Fruit fly (Drosophila melanogaster) whole organism, embryonic: ENCODE results near the gene CG9393.
A peak's percentile ranks its signal among the peaks of the same experiment; 100 is the strongest.

Source experiments
- ATbp ChIP-seq: fragments of 200-800 bp; sonication (Bioruptor generic); optimal IDR thresholded peaks from 2 replicates; lab custom pipeline; 2017; ENCODE audit warnings: missing biosample characterization, mild to moderate bottlenecking, missing genetic modification characterization, missing genetic modification reagents
- Atf3 ChIP-seq: fragments of 200-800 bp; sonication (Bioruptor generic); optimal IDR thresholded peaks from 3 replicates; lab custom pipeline; 2016; ENCODE audit warnings: missing biosample characterization, missing genetic modification characterization
- Awh ChIP-seq: fragments of 200-800 bp; sonication (Bioruptor generic); IDR thresholded peaks from 2 replicates; pipeline ENCODE4, ENCODE4 v1.3.6; 2022; ENCODE audit warnings: missing biosample characterization, missing genetic modification characterization
- CG10274 ChIP-seq: fragments of 200-800 bp; sonication (Bioruptor generic); optimal IDR thresholded peaks from 3 replicates; lab custom pipeline; 2017; ENCODE audit warnings: missing biosample characterization, mild to moderate bottlenecking, missing genetic modification characterization
- CG10321 ChIP-seq: fragments of 200-800 bp; sonication (Bioruptor generic); IDR thresholded peaks from 2 replicates; pipeline ENCODE4 v1.3.6; 2022; ENCODE audit warnings: missing biosample characterization, missing genetic modification characterization
- CG10366 ChIP-seq: fragments of 200-800 bp; sonication (Bioruptor generic); IDR thresholded peaks from 2 replicates; pipeline ENCODE4 v1.3.6; 2022; ENCODE audit warnings: missing biosample characterization, missing genetic modification characterization
- CG10959 ChIP-seq: fragments of 200-800 bp; sonication (Bioruptor generic); IDR thresholded peaks from 2 replicates; pipeline ENCODE4 v1.3.6; 2022; ENCODE audit warnings: missing biosample characterization, missing genetic modification characterization
- CG11456 ChIP-seq: fragments of 200-800 bp; sonication (Bioruptor generic); IDR thresholded peaks from 3 replicates; pipeline ENCODE4 v1.3.6; 2022; ENCODE audit warnings: missing biosample characterization, missing genetic modification characterization
- CG12391 ChIP-seq: fragments of 200-800 bp; sonication (Bioruptor generic); optimal IDR thresholded peaks from 3 replicates; lab custom pipeline; 2018; ENCODE audit warnings: missing biosample characterization, mild to moderate bottlenecking, missing genetic modification characterization, moderate library complexity
- CG13424 ChIP-seq: fragments of 200-800 bp; sonication (Bioruptor generic); optimal IDR thresholded peaks from 2 replicates; lab custom pipeline; 2019; ENCODE audit warnings: missing biosample characterization, mild to moderate bottlenecking, missing genetic modification characterization, moderate library complexity
- CG13775 ChIP-seq: fragments of 200-800 bp; sonication (Bioruptor generic); optimal IDR thresholded peaks from 3 replicates; lab custom pipeline; 2017; ENCODE audit warnings: missing biosample characterization, mild to moderate bottlenecking, missing genetic modification characterization
- CG14441 ChIP-seq: fragments of 200-800 bp; sonication (Bioruptor generic); IDR thresholded peaks from 2 replicates; pipeline ENCODE4 v1.3.6; 2022; ENCODE audit warnings: missing biosample characterization, missing genetic modification characterization
- CG14667 ChIP-seq: fragments of 200-800 bp; sonication (Bioruptor generic); IDR thresholded peaks from 2 replicates; pipeline ENCODE4 v1.3.6; 2022; ENCODE audit warnings: missing biosample characterization, missing genetic modification characterization
- CG15011 ChIP-seq: fragments of 200-800 bp; sonication (Bioruptor generic); optimal IDR thresholded peaks from 3 replicates; lab custom pipeline; 2018; ENCODE audit warnings: missing biosample characterization, mild to moderate bottlenecking, missing genetic modification characterization
- CG17802 ChIP-seq: fragments of 200-800 bp; sonication (Bioruptor generic); optimal IDR thresholded peaks from 2 replicates; lab custom pipeline; 2018; ENCODE audit warnings: missing biosample characterization, mild to moderate bottlenecking, missing genetic modification characterization, moderate library complexity
- CG1792 ChIP-seq: fragments of 200-800 bp; sonication (Bioruptor generic); optimal IDR thresholded peaks from 2 replicates; lab custom pipeline; 2016; ENCODE audit warnings: missing biosample characterization, missing genetic modification characterization
- CG18619 ChIP-seq: fragments of 200-800 bp; sonication (Bioruptor generic); optimal IDR thresholded peaks from 3 replicates; lab custom pipeline; 2017; ENCODE audit warnings: missing biosample characterization, mild to moderate bottlenecking, missing genetic modification characterization
- CG2678 ChIP-seq: fragments of 200-800 bp; sonication (Bioruptor generic); optimal IDR thresholded peaks from 3 replicates; lab custom pipeline; 2019; ENCODE audit warnings: missing biosample characterization, mild to moderate bottlenecking, missing genetic modification characterization, moderate library complexity
- CG2875 ChIP-seq: fragments of 200-800 bp; sonication (Bioruptor generic); optimal IDR thresholded peaks from 2 replicates; lab custom pipeline; 2017; ENCODE audit warnings: missing biosample characterization, mild to moderate bottlenecking, missing genetic modification characterization, missing genetic modification reagents
- CG5953 ChIP-seq: fragments of 200-800 bp; sonication (Bioruptor generic); IDR thresholded peaks from 2 replicates; pipeline ENCODE4 v1.3.6; 2022; ENCODE audit warnings: missing biosample characterization, missing genetic modification characterization
- CG6765 ChIP-seq: fragments of 200-800 bp; sonication (Bioruptor generic); optimal IDR thresholded peaks from 3 replicates; lab custom pipeline; 2017; ENCODE audit warnings: missing biosample characterization, mild to moderate bottlenecking, missing genetic modification characterization
- CG6854 ChIP-seq: fragments of 200-800 bp; sonication (Bioruptor generic); optimal IDR thresholded peaks from 3 replicates; lab custom pipeline; 2017; ENCODE audit warnings: missing biosample characterization, mild to moderate bottlenecking, missing genetic modification characterization
- CG7963 ChIP-seq: fragments of 200-800 bp; sonication (Bioruptor generic); IDR thresholded peaks from 3 replicates; pipeline ENCODE4 v1.3.6; 2022; ENCODE audit warnings: missing biosample characterization, missing genetic modification characterization; ENCODE audit not compliant: partially characterized antibody
- CG8281 ChIP-seq: fragments of 200-800 bp; sonication (Bioruptor generic); optimal IDR thresholded peaks from 2 replicates; lab custom pipeline; 2018; ENCODE audit warnings: missing biosample characterization, mild to moderate bottlenecking, missing genetic modification characterization, moderate library complexity
- CG9437 ChIP-seq: fragments of 200-800 bp; sonication (Bioruptor generic); optimal IDR thresholded peaks from 2 replicates; lab custom pipeline; 2018; ENCODE audit warnings: missing biosample characterization, mild to moderate bottlenecking, missing genetic modification characterization
- CTCF ChIP-seq: fragments of 200-800 bp; sonication (Bioruptor generic); optimal IDR thresholded peaks from 2 replicates; lab custom pipeline; 2017; ENCODE audit warnings: missing biosample characterization, mild to moderate bottlenecking, missing genetic modification characterization, moderate library complexity
- Dip3 ChIP-seq: fragments of 200-800 bp; sonication (Bioruptor generic); optimal IDR thresholded peaks from 3 replicates; lab custom pipeline; 2016; ENCODE audit warnings: missing biosample characterization, missing genetic modification characterization
- Dref ChIP-seq: fragments of 200-800 bp; sonication (Bioruptor generic); IDR thresholded peaks from 2 replicates; pipeline ENCODE4 v1.3.6; 2022; ENCODE audit warnings: missing biosample characterization, missing genetic modification characterization
- E2f1 ChIP-seq: fragments of 200-800 bp; sonication (Bioruptor generic); IDR thresholded peaks from 2 replicates; pipeline ENCODE4 v1.3.6; 2022; ENCODE audit warnings: missing biosample characterization, missing genetic modification characterization
- Fer1 ChIP-seq: fragments of 200-800 bp; sonication (Bioruptor generic); optimal IDR thresholded peaks from 2 replicates; lab custom pipeline; 2017; ENCODE audit warnings: missing biosample characterization, mild to moderate bottlenecking, missing genetic modification characterization
- Hr3 ChIP-seq: fragments of 200-800 bp; sonication (Bioruptor generic); optimal IDR thresholded peaks from 3 replicates; lab custom pipeline; 2016; ENCODE audit warnings: missing biosample characterization, missing genetic modification characterization
- Med ChIP-seq: fragments of 200-800 bp; sonication (Bioruptor generic); peaks from one replicate; lab custom pipeline; 2016; ENCODE audit warnings: missing biosample characterization, missing genetic modification characterization, mild to moderate bottlenecking, inconsistent platforms, moderate library complexity
- Six4 ChIP-seq: fragments of 200-800 bp; sonication (Bioruptor generic); optimal IDR thresholded peaks from 2 replicates; lab custom pipeline; 2016; ENCODE audit warnings: missing biosample characterization, missing genetic modification characterization
- Sox102F ChIP-seq: fragments of 200-800 bp; sonication (Bioruptor generic); optimal IDR thresholded peaks from 2 replicates; lab custom pipeline; 2018; ENCODE audit warnings: missing biosample characterization, mild to moderate bottlenecking, missing genetic modification characterization, moderate library complexity
- Usf ChIP-seq: fragments of 200-800 bp; sonication (Bioruptor generic); optimal IDR thresholded peaks from 2 replicates; lab custom pipeline; 2017; ENCODE audit warnings: missing genotype, missing biosample characterization, missing genetic modification characterization
- ap ChIP-seq: fragments of 200-800 bp; sonication (Bioruptor generic); IDR thresholded peaks from 2 replicates; pipeline ENCODE4 v1.3.6; 2022; ENCODE audit warnings: missing biosample characterization, missing genetic modification characterization
- ash1 ChIP-seq: fragments of 200-800 bp; sonication (Bioruptor generic); optimal IDR thresholded peaks from 2 replicates; lab custom pipeline; 2018; ENCODE audit warnings: missing biosample characterization, mild to moderate bottlenecking, missing genetic modification characterization
- bigmax ChIP-seq: fragments of 200-800 bp; sonication (Bioruptor generic); optimal IDR thresholded peaks from 2 replicates; lab custom pipeline; 2018; ENCODE audit warnings: missing biosample characterization, mild to moderate bottlenecking, missing genetic modification characterization
- corto ChIP-seq: fragments of 200-800 bp; sonication (Bioruptor generic); optimal IDR thresholded peaks from 2 replicates; lab custom pipeline; 2016; ENCODE audit warnings: missing biosample characterization, mild to moderate bottlenecking, missing genetic modification characterization, moderate library complexity
- eve ChIP-seq, 2 experiments: fragments of >200 bp; optimal IDR thresholded peaks; 2 replicates each; lab custom pipeline; 2017; ENCODE audit warnings: missing biosample characterization in 2 of 2, missing genetic modification characterization in 2 of 2
- fd102C ChIP-seq: fragments of 200-800 bp; sonication (Bioruptor generic); optimal IDR thresholded peaks from 2 replicates; lab custom pipeline; 2018; ENCODE audit warnings: missing biosample characterization, mild to moderate bottlenecking, missing genetic modification characterization, moderate library complexity
- inv ChIP-seq: fragments of 200-800 bp; sonication (Bioruptor generic); IDR thresholded peaks from 2 replicates; pipeline ENCODE4 v1.3.6; 2022; ENCODE audit warnings: missing biosample characterization, missing genetic modification characterization; ENCODE audit not compliant: partially characterized antibody
- jumu ChIP-seq: fragments of 200-800 bp; sonication (Bioruptor generic); optimal IDR thresholded peaks from 3 replicates; lab custom pipeline; 2016; ENCODE audit warnings: missing biosample characterization, missing genetic modification characterization
- maf-S ChIP-seq: fragments of 200-800 bp; sonication (Bioruptor generic); optimal IDR thresholded peaks from 2 replicates; lab custom pipeline; 2016; ENCODE audit warnings: missing biosample characterization, missing genetic modification characterization
- nerfin-1 ChIP-seq: fragments of 200-800 bp; sonication (Bioruptor generic); optimal IDR thresholded peaks from 3 replicates; lab custom pipeline; 2019; ENCODE audit warnings: missing biosample characterization, mild to moderate bottlenecking, missing genetic modification characterization, moderate library complexity
- nmo ChIP-seq: fragments of 200-800 bp; sonication (Bioruptor generic); optimal IDR thresholded peaks from 2 replicates; lab custom pipeline; 2018; ENCODE audit warnings: missing biosample characterization, mild to moderate bottlenecking, missing genetic modification characterization, moderate library complexity
- odd ChIP-seq: fragments of 200-800 bp; sonication (Bioruptor generic); optimal IDR thresholded peaks from 2 replicates; lab custom pipeline; 2017; ENCODE audit warnings: missing biosample characterization, mild to moderate bottlenecking, missing genetic modification characterization
- salm ChIP-seq: fragments of 200-800 bp; sonication (Bioruptor generic); optimal IDR thresholded peaks from 2 replicates; lab custom pipeline; 2018; ENCODE audit warnings: missing biosample characterization, mild to moderate bottlenecking, missing genetic modification characterization
- wor ChIP-seq: fragments of 200-800 bp; sonication (Bioruptor generic); IDR thresholded peaks from 2 replicates; pipeline ENCODE4 v1.3.6; 2022; ENCODE audit warnings: missing biosample characterization, missing genetic modification characterization

Gene CG9393

DNA sequence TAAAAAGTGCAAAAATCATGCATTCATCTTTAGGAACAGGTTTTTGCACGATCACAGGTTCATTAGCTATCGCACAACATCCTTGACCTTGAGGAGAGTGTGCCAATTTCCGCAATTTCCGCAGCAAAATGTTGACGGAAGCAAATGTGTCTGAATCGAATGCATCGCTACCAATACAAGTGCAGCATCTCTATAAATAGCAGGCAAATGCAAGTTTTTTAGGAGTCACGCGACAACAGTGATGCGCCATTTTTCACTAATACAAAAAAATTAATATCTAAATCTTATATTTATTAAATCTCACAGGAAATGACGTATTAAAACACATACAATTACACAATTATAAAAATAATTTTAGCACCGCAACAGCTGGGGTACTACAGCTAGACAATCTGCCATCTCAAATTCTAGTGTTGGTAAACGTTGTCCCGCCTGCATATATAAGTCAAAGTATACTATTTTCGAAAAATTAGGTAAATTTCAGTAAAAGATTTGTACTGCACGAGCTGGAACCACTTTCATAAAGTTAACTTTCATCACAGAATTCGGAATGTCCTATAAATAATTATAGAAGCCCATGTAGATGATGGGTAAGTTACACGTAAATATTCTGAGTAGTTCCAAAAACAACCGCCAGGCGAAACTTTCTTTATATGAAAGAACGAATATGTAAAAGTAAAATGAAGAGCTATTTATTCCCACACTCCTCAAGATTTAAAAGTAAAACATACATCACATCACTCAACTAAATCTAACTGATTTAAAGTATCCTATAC lies 10.5 kb upstream of the CG9393 start, which contains the start of gene CG9399 (continued):
- TF ChIP-seq wor (peak; percentile 98), jumu (peak; percentile 91), Hr3 (GFP tag; lab: Kevin White, UChicago) (peak; percentile 98), CG11456 (GFP tag; lab: Robert Waterston, UW) (peak; percentile 97), nmo (GFP tag; lab: Kevin White, UChicago) (peak; percentile 98), Fer1 (GFP tag; lab: Kevin White, UChicago) (peak; percentile 94), E2f1 (peak; percentile 97), ap (GFP tag; lab: Robert Waterston, UW) (peak; percentile 98), CG8281 (tag; lab: Kevin White, UChicago) (peak; percentile 84), maf-S (peak; percentile 90), CG7963 (GFP tag; lab: Robert Waterston, UW) (no peak), CG14441 (GFP tag; lab: Robert Waterston, UW) (peak; percentile 98), corto (GFP tag; lab: Kevin White, UChicago) (peak; percentile 94), CG15011 (GFP tag; lab: Kevin White, UChicago) (peak; percentile 90), CG2875 (GFP tag; lab: Kevin White, UChicago) (peak; percentile 96), CG14667 (GFP tag; lab: Robert Waterston, UW) (peak; percentile 98), Atf3 (GFP tag; lab: Kevin White, UChicago) (peak; percentile 92), CG13424 (tag; lab: Kevin White, UChicago) (peak; percentile 97), CG12391 (tag; lab: Kevin White, UChicago) (peak; percentile 99), CG10321 (GFP tag; lab: Robert Waterston, UW) (peak; percentile 83), salm (tag; lab: Kevin White, UChicago) (peak; percentile 94), Med (GFP tag; lab: Kevin White, UChicago) (peak; percentile 99), fd102C (GFP tag; lab: Kevin White, UChicago) (peak; percentile 91), CG10274 (GFP tag; lab: Kevin White, UChicago) (peak; percentile 82), CG18619 (GFP tag; lab: Kevin White, UChicago) (peak; percentile 95), Sox102F (peak; percentile 99), CG6765 (GFP tag; lab: Kevin White, UChicago) (peak; percentile 87), Awh (peak; percentile 98), CG17802 (tag; lab: Kevin White, UChicago) (peak; percentile 84), CG2678 (tag; lab: Kevin White, UChicago) (peak; percentile 96), ash1 (GFP tag; lab: Kevin White, UChicago) (peak; percentile 84), nerfin-1 (peak; percentile 92), bigmax (peak; percentile 71), CG9437 (GFP tag; lab: Kevin White, UChicago) (peak; percentile 94), eve (GFP tag; optimal IDR thresholded peaks at IDR 0.05; lab: Kevin White, UChicago) (no peak), CG6854 (GFP tag; lab: Kevin White, UChicago) (peak; percentile 90), CG10366 (GFP tag; lab: Robert Waterston, UW) (peak; percentile 99), Dip3 (GFP tag; lab: Kevin White, UChicago) (peak; percentile 93), odd (GFP tag; lab: Kevin White, UChicago) (peak; percentile 94), CG10959 (GFP tag; lab: Robert Waterston, UW) (peak; percentile 92), CTCF (peak; percentile 97), CG13775 (GFP tag; lab: Kevin White, UChicago) (peak; percentile 98), Usf (GFP tag; lab: Kevin White, UChicago) (peak; percentile 94), CG5953 (GFP tag; lab: Robert Waterston, UW) (peak; percentile 98), ATbp (peak; percentile 95), inv (GFP tag; lab: Robert Waterston, UW) (peak; percentile 44; the same call in 1 of the 2 replicates), Six4 (GFP tag; lab: Kevin White, UChicago) (peak; percentile 95), Dref (GFP tag; lab: Robert Waterston, UW) (peak; percentile 43; the same call in 1 of the 2 replicates), CG1792 (GFP tag; lab: Kevin White, UChicago) (peak; percentile 84)
